Worm (Caenorhabditis elegans) whole organism, young adult: ENCODE results near the gene C10G8.4.

Experiments
- F23B12.7 ChIP-seq: sonication (generic microtip); optimal IDR thresholded peaks from 2 replicates; lab custom pipeline; 2017; ENCODE audit warnings: missing genetic modification characterization, mild to moderate bottlenecking, missing compliant biosample characterization, antibody characterized with exemption, moderate library complexity; ENCODE audit not compliant: insufficient read depth
- F52B5.7 ChIP-seq: sonication (generic microtip); optimal IDR thresholded peaks from 2 replicates; lab custom pipeline; 2016; ENCODE audit warnings: mild to moderate bottlenecking, missing genetic modification characterization, missing compliant biosample characterization
- attf-6 ChIP-seq: fragments of 200-800 bp; sonication (Bioruptor generic); IDR thresholded peaks from 2 replicates; pipeline ENCODE4 v1.3.6; 2022; ENCODE audit warnings: missing genetic modification reagents, missing genetic modification characterization, missing compliant biosample characterization
- ceh-27 ChIP-seq: fragments of 200-800 bp; sonication (Bioruptor generic); optimal IDR thresholded peaks from 2 replicates; lab custom pipeline; 2018; ENCODE audit warnings: mild to moderate bottlenecking, missing genetic modification characterization, moderate library complexity, missing compliant biosample characterization
- dpl-1 ChIP-seq: fragments of 150-350 bp; optimal IDR thresholded peaks from 2 replicates; lab custom pipeline; 2014; ENCODE audit warnings: missing biosample characterization, missing genetic modification reagents, missing genetic modification characterization
- hmg-1.2 ChIP-seq: fragments of 200-800 bp; sonication (Bioruptor generic); IDR thresholded peaks from 2 replicates; pipeline ENCODE4 v1.3.6; 2022; ENCODE audit warnings: missing genetic modification reagents, missing genetic modification characterization, missing compliant biosample characterization
- madf-10 ChIP-seq: sonication (generic microtip); optimal IDR thresholded peaks from 2 replicates; lab custom pipeline; 2016; ENCODE audit warnings: mild to moderate bottlenecking, missing genetic modification characterization, missing compliant biosample characterization
- madf-3 ChIP-seq: fragments of 200-800 bp; sonication (Bioruptor generic); IDR thresholded peaks from 2 replicates; pipeline ENCODE4 v1.3.6; 2022; ENCODE audit warnings: missing genetic modification reagents, missing genetic modification characterization, missing compliant biosample characterization
- nfyb-1 ChIP-seq: fragments of 200-800 bp; sonication (Bioruptor generic); IDR thresholded peaks from 2 replicates; pipeline ENCODE4 v1.3.6; 2022; ENCODE audit warnings: missing genetic modification reagents, missing genetic modification characterization, missing compliant biosample characterization
- rcor-1 ChIP-seq: fragments of 200-800 bp; sonication (Bioruptor generic); IDR thresholded peaks from 2 replicates; pipeline ENCODE4 v1.3.6; 2022; ENCODE audit warnings: missing genetic modification reagents, missing genetic modification characterization, missing compliant biosample characterization
- snpc-1.1 ChIP-seq: sonication (generic microtip); optimal IDR thresholded peaks from 2 replicates; lab custom pipeline; 2017; ENCODE audit warnings: missing genetic modification characterization, mild to moderate bottlenecking, missing compliant biosample characterization, antibody characterized with exemption, moderate library complexity, missing genotype, missing genetic modification reagents; ENCODE audit not compliant: insufficient read depth
- unc-62 ChIP-seq: fragments of 150-350 bp; optimal IDR thresholded peaks from 2 replicates; lab custom pipeline; 2014; ENCODE audit warnings: missing biosample characterization, missing genetic modification reagents, missing genetic modification characterization
- xnd-1 ChIP-seq: sonication (generic microtip); optimal IDR thresholded peaks from 2 replicates; lab custom pipeline; 2016; ENCODE audit warnings: missing genotype, missing genetic modification reagents, missing genetic modification characterization, missing compliant biosample characterization

ce11 chrV:5262999-5263398 lies 48.7 kb upstream of the C10G8.4 start, which contains the start of gene cest-30:
- TF ChIP-seq unc-62 (GFP tag; lab: Kevin White, UChicago), result no peak
- TF ChIP-seq nfyb-1 (GFP tag; lab: Robert Waterston, UW), result no peak
- TF ChIP-seq ceh-27 (GFP tag; lab: Kevin White, UChicago), result no peak
- no peak for TF ChIP-seq hmg-1.2 (GFP tag; lab: Robert Waterston, UW)
- TF ChIP-seq F23B12.7 (tag; lab: Kevin White, UChicago), result no peak
- TF ChIP-seq xnd-1 (tag; lab: Kevin White, UChicago), result no peak
- no peak for TF ChIP-seq rcor-1 (GFP tag; lab: Robert Waterston, UW)
- no peak for TF ChIP-seq snpc-1.1 (tag; lab: Kevin White, UChicago)
- TF ChIP-seq madf-10 (tag; lab: Kevin White, UChicago), result no peak
- no peak for TF ChIP-seq F52B5.7 (tag; lab: Kevin White, UChicago)
- TF ChIP-seq dpl-1 (GFP tag; lab: Kevin White, UChicago), result no peak
- TF ChIP-seq madf-3 (GFP tag; lab: Robert Waterston, UW), result no peak
- no peak for TF ChIP-seq attf-6 (GFP tag; lab: Robert Waterston, UW)
